Worm (Caenorhabditis elegans) whole organism, L4/young adult: ENCODE data around the gene T25B9.9.
A peak's percentile ranks its signal among the peaks of the same experiment; 100 is the strongest.
"Not testable (repeated sequence)": the region's sequence is repeated elsewhere in the genome, so short reads cannot be mapped to it uniquely, and the experiment has no call there.

Source experiments
- W03F9.2 ChIP-seq: fragments of 150-350 bp; optimal IDR thresholded peaks from 2 replicates; lab custom pipeline; 2014; ENCODE audit warnings: missing biosample characterization, missing genetic modification characterization
- dao-5 ChIP-seq: sonication (generic microtip); optimal IDR thresholded peaks from 2 replicates; lab custom pipeline; 2016; ENCODE audit warnings: missing genotype, missing genetic modification characterization, moderate library complexity, missing compliant biosample characterization
- him-1 ChIP-seq: sonication (generic microtip); optimal IDR thresholded peaks from 2 replicates; lab custom pipeline; 2016; ENCODE audit warnings: missing genotype, missing genetic modification reagents, missing genetic modification characterization, missing compliant biosample characterization

The T25B9.9 gene

DNA sequence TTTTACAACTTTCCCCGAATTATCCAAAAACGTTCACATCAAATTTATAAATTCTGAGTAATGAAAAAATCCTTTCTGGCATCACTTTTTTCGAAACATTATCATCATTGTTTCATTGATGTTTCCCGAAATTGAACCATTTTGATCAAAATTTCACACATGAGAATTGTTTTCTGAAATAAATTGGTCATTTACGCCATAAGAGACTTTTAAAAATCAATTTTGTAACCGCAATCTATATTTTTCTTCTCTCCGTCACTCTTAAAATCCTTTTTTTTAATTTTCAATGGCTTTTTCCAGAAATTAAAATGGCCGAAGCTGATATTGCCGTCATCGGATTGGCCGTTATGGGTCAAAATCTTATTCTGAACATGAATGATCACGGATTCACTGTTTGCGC, at the start of gene T25B9.9:
Gene T25B9.9 (plus strand): TSS at position 301 of the 400 bp plus-strand sequence.
- no peak for TF ChIP-seq W03F9.2 (tag; lab: Kevin White, UChicago)
- no peak for TF ChIP-seq dao-5 (tag; lab: Kevin White, UChicago)
- TF ChIP-seq him-1 (tag; lab: Kevin White, UChicago), result no peak

DNA sequence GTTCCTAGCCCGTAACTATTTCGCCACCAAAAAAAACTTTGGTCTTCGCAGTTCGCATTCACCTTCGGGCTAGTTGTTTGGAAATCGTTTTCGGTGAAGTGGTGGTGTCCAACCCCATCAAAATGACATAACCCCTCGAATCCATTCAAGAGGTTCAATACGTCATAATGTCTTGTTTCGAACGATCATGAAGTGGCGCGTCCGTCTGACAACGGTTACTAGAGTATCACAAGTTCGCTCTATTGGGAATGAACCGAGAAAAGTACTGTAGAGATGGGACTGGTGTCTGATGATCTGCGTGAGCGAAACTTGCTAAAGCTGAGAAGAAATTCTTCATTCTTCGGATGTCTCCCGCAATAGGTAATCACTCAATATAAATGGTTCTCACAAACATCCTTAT, 41.7 kb upstream of the T25B9.9 start, which contains the start of gene ZC168.2:
Gene ZC168.2 (plus strand): TSS at position 301 of the 400 bp plus-strand sequence.
- TF ChIP-seq dao-5 (tag; lab: Kevin White, UChicago) (no peak), him-1 (tag; lab: Kevin White, UChicago) (no peak), W03F9.2 (tag; lab: Kevin White, UChicago) (no peak)

DNA sequence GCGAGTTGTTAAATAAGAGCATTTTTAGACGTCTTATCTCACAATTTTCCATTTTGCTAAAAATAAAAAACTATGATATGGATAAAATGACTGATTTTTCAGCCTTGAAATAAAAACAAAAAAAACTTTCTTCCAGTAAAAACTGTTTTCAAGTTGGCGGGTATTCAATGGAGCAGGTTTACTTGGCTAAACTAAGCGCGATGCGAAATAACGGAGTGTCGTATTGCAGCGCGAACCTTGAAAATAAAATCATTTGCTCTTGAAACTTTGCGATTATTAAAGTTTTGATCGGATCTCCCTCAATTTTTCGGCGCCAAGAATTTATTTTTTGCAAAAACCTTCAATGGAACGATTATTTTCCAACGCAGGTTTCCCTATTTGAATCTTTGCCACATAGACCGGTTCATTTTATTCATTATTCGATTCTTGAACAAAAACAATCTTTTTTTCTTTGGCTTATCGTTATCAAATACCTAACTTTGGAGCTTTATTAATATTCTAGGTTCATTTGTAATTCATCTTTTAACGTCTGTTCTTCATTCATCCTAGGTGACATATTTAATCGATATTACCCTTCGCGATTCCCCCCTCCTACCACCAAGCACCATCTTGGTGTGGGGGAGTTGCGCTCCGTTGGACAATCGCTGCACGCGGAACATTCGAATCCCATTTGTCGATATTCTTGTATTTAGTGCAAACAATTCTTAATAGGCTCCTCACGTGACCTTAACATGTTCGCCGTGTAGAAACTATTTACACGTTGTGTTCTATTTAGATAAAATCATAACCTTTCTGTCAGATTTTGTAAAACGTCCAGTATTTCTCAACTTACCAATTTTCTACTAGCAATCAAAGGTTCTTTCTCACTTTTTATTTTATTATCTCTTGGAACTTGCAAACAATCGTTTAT, 34.7 kb upstream of the T25B9.9 start, which contains the start of the genes orc-5 and cyb-1:
Gene orc-5 (minus strand): TSS at position 62 of the 910 bp plus-strand sequence.
Gene cyb-1 (plus strand): TSS at position 690 of the 910 bp plus-strand sequence.
- TF ChIP-seq W03F9.2 (tag; lab: Kevin White, UChicago) (peak; percentile 22), him-1 (tag; lab: Kevin White, UChicago) (no peak)

DNA sequence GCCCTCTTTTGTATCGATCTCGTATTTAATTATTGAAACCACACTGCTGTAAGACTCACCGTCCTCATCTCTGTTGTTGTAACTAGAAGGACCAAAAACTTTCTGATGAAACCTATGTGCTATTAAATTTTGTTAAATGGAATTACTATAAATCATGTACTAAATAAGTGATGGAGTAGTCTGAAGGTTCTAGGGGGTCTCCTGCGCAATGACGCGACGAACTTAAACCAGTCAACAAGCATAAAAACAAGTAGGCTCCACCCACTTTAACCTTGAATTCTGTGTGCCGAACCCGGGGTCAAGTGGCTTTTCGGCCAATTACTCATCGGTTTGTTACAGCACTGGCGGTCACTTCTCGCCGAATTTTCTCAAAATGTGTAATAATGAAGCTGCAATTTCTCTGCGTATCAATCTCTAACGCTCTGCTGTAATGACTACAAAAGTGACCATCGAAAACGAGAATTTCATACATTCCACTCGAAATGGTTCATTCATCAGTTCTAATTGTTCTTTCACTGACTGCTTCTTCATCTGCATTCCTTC, 32.4 kb upstream of the T25B9.9 start, which contains the start of gene grl-21:
Gene grl-21 (plus strand): TSS at position 464 of the 543 bp plus-strand sequence.
- TF ChIP-seq him-1 (tag; lab: Kevin White, UChicago) (no peak), dao-5 (tag; lab: Kevin White, UChicago) (no peak), W03F9.2 (tag; lab: Kevin White, UChicago) (no peak)

DNA sequence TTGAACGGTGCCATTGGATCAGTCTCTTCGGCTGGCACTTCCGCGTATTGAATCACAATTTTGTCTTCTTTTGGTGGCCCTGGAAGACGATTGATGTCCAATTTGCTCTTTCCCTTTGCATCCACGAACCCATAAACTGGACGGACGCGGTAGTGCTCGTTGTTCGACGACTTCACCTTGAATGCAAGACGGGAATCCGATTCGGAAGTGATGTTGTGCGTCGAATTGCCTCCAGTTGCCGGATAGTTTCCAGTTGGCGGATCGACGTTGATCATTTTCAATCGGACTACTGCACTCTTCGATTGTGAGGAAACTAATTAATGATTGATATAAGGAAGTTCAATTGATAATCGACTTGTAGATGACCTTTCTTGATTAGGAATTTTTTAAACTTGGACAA, 31.1 kb upstream of the T25B9.9 start, which contains the start of gene ssp-34:
Gene ssp-34 (minus strand): TSS at position 275 of the 400 bp plus-strand sequence.
- TF ChIP-seq him-1 (tag; lab: Kevin White, UChicago) (no peak), dao-5 (tag; lab: Kevin White, UChicago) (no peak), W03F9.2 (tag; lab: Kevin White, UChicago) (no peak)

DNA sequence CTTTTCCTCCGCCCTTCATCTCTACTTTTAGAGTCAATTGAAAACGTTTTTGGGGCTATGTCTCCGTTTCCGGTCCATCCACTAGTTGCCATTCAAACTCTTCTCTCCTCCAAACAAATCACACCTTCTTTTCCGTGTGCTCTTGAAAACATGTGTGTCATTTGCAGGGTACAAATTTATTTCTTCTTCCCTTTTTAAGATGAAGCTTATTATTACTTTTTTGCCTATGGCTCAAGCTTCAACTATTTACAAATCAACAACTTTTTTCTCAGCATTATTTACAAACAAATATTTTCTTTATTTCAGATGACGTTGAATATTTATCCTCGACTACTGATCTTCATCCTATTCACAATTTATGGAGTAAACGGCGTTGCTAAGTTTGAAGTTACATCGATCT, 25.0 kb upstream of the T25B9.9 start, which contains the start of gene T25B9.3:
Gene T25B9.3 (plus strand): TSS at position 301 of the 400 bp plus-strand sequence.
- TF ChIP-seq dao-5 (tag; lab: Kevin White, UChicago) (no peak), W03F9.2 (tag; lab: Kevin White, UChicago) (no peak), him-1 (tag; lab: Kevin White, UChicago) (no peak)

DNA sequence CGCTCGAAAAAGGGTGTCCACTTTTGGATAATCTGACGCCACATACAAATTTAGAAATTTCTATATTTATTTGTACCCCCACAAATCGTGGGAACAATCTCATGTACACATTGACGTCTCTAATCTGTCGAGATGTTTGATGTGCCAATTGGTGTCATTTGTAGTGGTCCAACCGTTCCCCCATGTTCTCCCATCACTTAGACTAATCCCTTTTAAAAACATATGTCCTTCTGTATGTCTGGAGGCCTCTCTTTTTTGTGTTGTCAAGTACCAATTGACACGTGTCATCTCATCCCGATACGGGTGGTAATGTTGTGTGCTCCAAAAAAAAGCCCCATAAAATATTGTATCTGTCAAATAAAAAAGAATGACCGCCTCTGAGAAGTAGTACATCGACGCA, 24.1 kb upstream of the T25B9.9 start:
- TF ChIP-seq dao-5 (tag; lab: Kevin White, UChicago) (no peak), him-1 (tag; lab: Kevin White, UChicago) (no peak), W03F9.2 (tag; lab: Kevin White, UChicago) (no peak)

DNA sequence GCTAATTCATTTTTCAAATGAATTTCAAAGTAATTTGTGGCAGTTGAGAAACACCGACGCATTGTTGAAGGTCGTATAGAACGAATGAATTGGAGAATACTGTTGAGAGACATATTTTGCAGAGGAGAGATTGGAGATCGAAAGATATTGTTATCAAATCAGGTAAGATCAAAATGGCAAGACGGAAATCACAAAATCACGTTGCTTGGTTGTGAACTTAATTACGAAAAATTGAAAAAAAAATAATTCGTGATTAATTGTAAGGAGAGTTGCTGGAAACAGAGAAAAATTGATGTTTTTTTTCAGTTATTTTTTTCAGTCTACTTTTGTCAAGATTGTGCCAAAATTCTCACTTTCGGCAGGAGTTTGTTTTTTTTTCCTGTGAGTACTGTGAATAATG, 19.4 kb upstream of the T25B9.9 start, which contains the start of gene T25B9.1:
Gene T25B9.1 (minus strand): TSS at position 101 of the 400 bp plus-strand sequence.
- TF ChIP-seq him-1 (tag; lab: Kevin White, UChicago) (no peak), dao-5 (tag; lab: Kevin White, UChicago) (no peak), W03F9.2 (tag; lab: Kevin White, UChicago) (no peak)

DNA sequence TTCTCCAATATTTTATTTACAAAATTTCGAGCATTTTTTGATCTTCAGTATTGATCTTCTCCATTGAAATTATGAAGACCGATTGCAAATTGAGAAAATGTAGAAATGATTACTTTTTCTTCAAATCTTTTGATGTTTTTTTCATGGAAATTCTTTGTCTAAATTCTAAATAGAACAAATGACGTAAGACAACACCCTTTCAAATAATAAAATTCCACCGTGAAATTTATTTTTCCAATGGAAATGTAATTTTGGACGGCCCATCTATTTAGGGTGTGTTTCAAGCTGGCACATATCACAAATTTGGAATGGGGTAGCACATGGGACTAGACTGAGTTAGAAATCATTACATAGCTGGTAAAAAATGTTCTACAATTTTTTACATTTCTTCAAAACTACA, 17.7 kb upstream of the T25B9.9 start, which contains the start of gene T25B9.2:
Gene T25B9.2 (minus strand): TSS at position 101 of the 400 bp plus-strand sequence.
- not testable (repeated sequence) for TF ChIP-seq dao-5, W03F9.2, him-1 (tag; lab: Kevin White, UChicago)

DNA sequence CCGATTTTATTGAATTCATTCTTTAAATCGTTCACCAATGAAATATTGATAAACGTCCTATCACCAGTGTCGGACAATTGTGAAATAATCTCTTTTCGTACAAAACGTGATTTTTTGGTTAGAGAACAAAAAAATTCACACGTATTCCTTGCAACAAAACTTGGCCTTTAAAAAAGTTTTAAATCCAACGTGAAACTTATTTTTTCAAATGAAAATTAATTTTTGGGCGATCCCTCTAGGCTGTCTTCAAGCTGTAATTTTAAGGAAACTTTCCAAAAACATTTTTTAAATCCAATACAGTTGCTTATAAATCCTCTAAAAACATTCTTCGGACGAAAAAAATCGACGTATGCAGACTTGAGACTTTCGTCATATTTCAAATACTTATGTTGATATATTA, 14.8 kb upstream of the T25B9.9 start, which contains the start of gene T25B9.5:
Gene T25B9.5 (minus strand): TSS at position 101 of the 400 bp plus-strand sequence.
- no peak for TF ChIP-seq him-1 (tag; lab: Kevin White, UChicago)
- no peak for TF ChIP-seq W03F9.2 (tag; lab: Kevin White, UChicago)
- no peak for TF ChIP-seq dao-5 (tag; lab: Kevin White, UChicago)

DNA sequence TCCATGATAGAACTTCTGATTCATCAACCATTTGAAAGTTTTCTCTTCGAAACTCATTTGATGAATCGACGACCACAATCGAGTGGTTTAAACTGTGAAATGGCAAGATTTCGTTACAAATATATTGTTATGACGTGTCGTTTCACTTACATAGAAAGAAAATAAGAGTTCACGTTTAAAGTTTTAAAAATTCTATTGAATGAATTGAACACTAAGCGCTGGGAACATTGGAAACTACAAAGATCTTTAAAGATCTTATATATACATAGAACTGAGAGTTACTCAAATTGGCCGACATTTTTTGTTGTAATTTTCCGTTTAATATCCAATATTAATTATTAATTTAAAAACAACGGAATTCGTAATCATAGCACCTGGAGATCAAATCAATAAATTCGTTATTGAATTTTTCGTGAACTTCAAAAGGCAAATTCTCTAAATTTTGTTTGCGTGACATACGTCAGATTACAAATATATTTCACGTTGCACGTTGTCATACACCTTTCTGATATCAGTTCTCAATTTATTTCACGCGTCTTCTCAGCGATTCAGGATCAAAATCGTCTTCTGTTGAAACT, 11.7 kb upstream of the T25B9.9 start, which contains the start of the genes T25B9.4 and T25B9.6:
Gene T25B9.4 (minus strand): TSS at position 101 of the 578 bp plus-strand sequence.
Gene T25B9.6 (plus strand): TSS at position 528 of the 578 bp plus-strand sequence.
- no peak for TF ChIP-seq dao-5 (tag; lab: Kevin White, UChicago)
- TF ChIP-seq W03F9.2 (tag; lab: Kevin White, UChicago), result no peak
- TF ChIP-seq him-1 (tag; lab: Kevin White, UChicago), result no peak

DNA sequence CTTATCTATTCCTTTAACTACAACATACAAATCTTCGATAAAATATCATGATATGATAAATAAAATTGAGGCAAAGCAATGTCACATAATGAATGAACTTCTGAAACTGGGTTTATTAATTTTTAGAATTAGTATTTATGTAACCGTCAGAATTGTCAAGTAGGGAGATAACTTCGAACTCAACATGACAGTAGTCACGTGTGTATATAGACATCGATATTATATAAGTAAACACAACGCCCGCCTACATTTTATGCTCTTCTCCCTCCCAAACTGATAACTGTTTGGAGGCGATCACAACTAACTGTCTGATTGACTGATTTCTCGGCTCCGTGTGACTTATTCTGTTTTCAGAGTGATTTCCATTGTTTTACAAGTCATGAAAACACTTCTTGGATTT, 8.1 kb upstream of the T25B9.9 start, which contains the start of gene ugt-54:
Gene ugt-54 (plus strand): TSS at position 355 of the 400 bp plus-strand sequence.
- no peak for TF ChIP-seq W03F9.2 (tag; lab: Kevin White, UChicago)
- no peak for TF ChIP-seq him-1 (tag; lab: Kevin White, UChicago)
- no peak for TF ChIP-seq dao-5 (tag; lab: Kevin White, UChicago)
